Worm (Caenorhabditis elegans): ENCODE data around the gene iars-1.

Gene iars-1

DNA sequence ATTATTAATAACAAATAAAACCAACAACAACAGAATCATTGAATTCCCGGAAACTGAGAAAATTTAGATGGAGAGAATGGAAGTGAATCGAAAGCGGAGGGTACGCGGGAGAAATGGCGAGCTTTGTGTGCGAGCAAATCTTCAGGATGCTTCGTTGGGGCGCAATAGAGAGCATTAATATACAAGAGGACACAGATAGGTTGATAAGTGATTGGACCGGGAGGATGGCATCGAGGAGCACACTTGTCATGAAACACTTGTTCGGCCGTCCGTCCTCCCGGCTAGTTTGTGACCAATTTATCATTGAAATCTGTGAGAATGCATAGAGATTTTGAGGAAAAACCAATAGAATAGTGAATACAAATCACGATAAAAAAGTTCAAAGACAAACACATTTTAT is 53.8 kb downstream of the iars-1 start:
- TF ChIP-seq rnt-1 (tag; optimal IDR thresholded peaks at IDR 0.05): peak; percentile 39
- peak; percentile 3 for TF ChIP-seq nhr-71 (tag; optimal IDR thresholded peaks at IDR 0.05)
- no peak for TF ChIP-seq ceh-88 (GFP tag; IDR thresholded peaks at IDR 0.05)
- no peak for TF ChIP-seq hlh-17 (GFP tag; optimal IDR thresholded peaks at IDR 0.05; ENCODE audit: borderline replicate concordance)
- peak; percentile 58 for TF ChIP-seq lin-14 (GFP tag; optimal IDR thresholded peaks at IDR 0.05)
- no peak for TF ChIP-seq irx-1 (tag; optimal IDR thresholded peaks at IDR 0.05)

All from whole organism, L1 larva.